Fruit fly (Drosophila melanogaster) whole organism, embryonic: ENCODE measurements around the gene CG5225.
A peak's percentile ranks its signal among the peaks of the same experiment; 100 is the strongest.

Source experiments
- BEAF-32 ChIP-seq: fragments of 200-800 bp; sonication (Bioruptor generic); optimal IDR thresholded peaks from 3 replicates; lab custom pipeline; 2017; ENCODE audit warnings: missing biosample characterization, missing genetic modification characterization, mild to moderate bottlenecking, moderate library complexity, missing genetic modification reagents
- Bgb ChIP-seq: fragments of 200-800 bp; sonication (Bioruptor generic); IDR thresholded peaks from 2 replicates; pipeline ENCODE4 v1.3.6; 2022; ENCODE audit warnings: missing biosample characterization, missing genetic modification characterization; ENCODE audit not compliant: partially characterized antibody
- BtbVII ChIP-seq: fragments of 200-800 bp; sonication (Bioruptor generic); optimal IDR thresholded peaks from 3 replicates; lab custom pipeline; 2017; ENCODE audit warnings: missing biosample characterization, mild to moderate bottlenecking, missing genetic modification characterization
- CG11398 ChIP-seq: fragments of 200-800 bp; sonication (Bioruptor generic); optimal IDR thresholded peaks from 2 replicates; lab custom pipeline; 2016; ENCODE audit warnings: missing biosample characterization, missing genetic modification characterization
- CG18599 ChIP-seq: fragments of 200-800 bp; sonication (Bioruptor generic); optimal IDR thresholded peaks from 3 replicates; lab custom pipeline; 2017; ENCODE audit warnings: missing biosample characterization, missing genetic modification characterization, mild to moderate bottlenecking, moderate library complexity, missing genetic modification reagents
- CG2199 ChIP-seq: fragments of 200-800 bp; sonication (Bioruptor generic); IDR thresholded peaks from 3 replicates; pipeline ENCODE4 v1.3.6; 2022; ENCODE audit warnings: missing biosample characterization, missing genetic modification characterization
- CG32767 ChIP-seq: fragments of 200-800 bp; sonication (Bioruptor generic); IDR thresholded peaks from 2 replicates; pipeline ENCODE4 v1.3.6; 2022; ENCODE audit warnings: missing biosample characterization, missing genetic modification characterization
- CG3407 ChIP-seq: fragments of 200-800 bp; sonication (Bioruptor generic); optimal IDR thresholded peaks from 2 replicates; lab custom pipeline; 2018; ENCODE audit warnings: missing biosample characterization, mild to moderate bottlenecking, missing genetic modification characterization
- CG34376 ChIP-seq: fragments of 200-800 bp; sonication (Bioruptor generic); optimal IDR thresholded peaks from 2 replicates; lab custom pipeline; 2018; ENCODE audit warnings: missing biosample characterization, mild to moderate bottlenecking, missing genetic modification characterization
- CG43689 ChIP-seq: fragments of 200-800 bp; sonication (Bioruptor generic); IDR thresholded peaks from 2 replicates; pipeline ENCODE4 v1.3.6; 2022; ENCODE audit warnings: missing biosample characterization, missing genetic modification characterization
- CG4404 ChIP-seq: fragments of 200-800 bp; sonication (Bioruptor generic); IDR thresholded peaks from 2 replicates; pipeline ENCODE4 v1.3.6; 2022; ENCODE audit warnings: missing biosample characterization, missing genetic modification characterization
- CG4707 ChIP-seq: fragments of 200-800 bp; sonication (Bioruptor generic); optimal IDR thresholded peaks from 2 replicates; lab custom pipeline; 2018; ENCODE audit warnings: missing biosample characterization, mild to moderate bottlenecking, missing genetic modification characterization, moderate library complexity
- CG6813 ChIP-seq: fragments of 200-800 bp; sonication (Bioruptor generic); optimal IDR thresholded peaks from 2 replicates; lab custom pipeline; 2017; ENCODE audit warnings: missing biosample characterization, missing genetic modification characterization, mild to moderate bottlenecking, moderate library complexity, missing genetic modification reagents
- CG7372 ChIP-seq: fragments of 200-800 bp; sonication (Bioruptor generic); IDR thresholded peaks from 2 replicates; pipeline ENCODE4 v1.3.6; 2022; ENCODE audit warnings: missing biosample characterization, missing genetic modification characterization
- CG8290 ChIP-seq, 3 experiments: fragments of 200-800 bp; sonication (Bioruptor generic); optimal IDR thresholded peaks; 2 replicates each; lab custom pipeline; 2016 to 2019; ENCODE audit warnings: missing biosample characterization in 3 of 3, missing genetic modification characterization in 3 of 3, mild to moderate bottlenecking in 2 of 3, moderate library complexity in 1 of 3
- CG8765 ChIP-seq: fragments of 200-800 bp; sonication (Bioruptor generic); IDR thresholded peaks from 2 replicates; pipeline ENCODE4 v1.3.6; 2022; ENCODE audit warnings: missing biosample characterization, missing genetic modification characterization
- Deaf1 ChIP-seq: fragments of 200-800 bp; optimal IDR thresholded peaks from 3 replicates; lab custom pipeline; 2019; ENCODE audit warnings: missing biosample characterization, mild to moderate bottlenecking, missing genetic modification characterization, moderate library complexity
- Dek ChIP-seq: fragments of 200-800 bp; sonication (Bioruptor generic); optimal IDR thresholded peaks from 3 replicates; lab custom pipeline; 2019; ENCODE audit warnings: missing biosample characterization, mild to moderate bottlenecking, missing genetic modification characterization, moderate library complexity
- Doc3 ChIP-seq: fragments of 200-800 bp; sonication (Bioruptor generic); IDR thresholded peaks from 3 replicates; pipeline ENCODE4 v1.3.6; 2022; ENCODE audit warnings: missing biosample characterization, missing genetic modification characterization; ENCODE audit not compliant: partially characterized antibody
- E2f1 ChIP-seq: fragments of 200-800 bp; sonication (Bioruptor generic); IDR thresholded peaks from 2 replicates; pipeline ENCODE4 v1.3.6; 2022; ENCODE audit warnings: missing biosample characterization, missing genetic modification characterization
- HLH3B ChIP-seq: fragments of 200-800 bp; sonication (Bioruptor generic); IDR thresholded peaks from 2 replicates; pipeline ENCODE4 v1.3.6; 2022; ENCODE audit warnings: missing biosample characterization, missing genetic modification characterization
- HLH54F ChIP-seq: fragments of 200-800 bp; sonication (Bioruptor generic); optimal IDR thresholded peaks from 3 replicates; lab custom pipeline; 2016; ENCODE audit warnings: missing biosample characterization, missing genetic modification characterization
- Hand ChIP-seq: fragments of 200-800 bp; sonication (Bioruptor generic); optimal IDR thresholded peaks from 2 replicates; lab custom pipeline; 2017; ENCODE audit warnings: mild to moderate bottlenecking, missing biosample characterization, missing genetic modification reagents, missing genetic modification characterization
- Hmr ChIP-seq: fragments of 200-800 bp; sonication (Bioruptor generic); optimal IDR thresholded peaks from 3 replicates; lab custom pipeline; 2017; ENCODE audit warnings: mild to moderate bottlenecking, missing biosample characterization, missing genetic modification reagents, missing genetic modification characterization
- Jarid2 ChIP-seq: fragments of 200-800 bp; sonication (Bioruptor generic); optimal IDR thresholded peaks from 3 replicates; lab custom pipeline; 2017; ENCODE audit warnings: mild to moderate bottlenecking, missing biosample characterization, missing genetic modification reagents, missing genetic modification characterization
- Lim3 ChIP-seq: fragments of 200-800 bp; sonication (Bioruptor generic); IDR thresholded peaks from 2 replicates; pipeline ENCODE4 v1.3.6; 2022; ENCODE audit warnings: missing biosample characterization, missing genetic modification characterization
- Med ChIP-seq: fragments of 200-800 bp; sonication (Bioruptor generic); peaks from one replicate; lab custom pipeline; 2016; ENCODE audit warnings: missing biosample characterization, missing genetic modification characterization, mild to moderate bottlenecking, inconsistent platforms, moderate library complexity
- Mes4 ChIP-seq: fragments of 200-800 bp; sonication (Bioruptor generic); optimal IDR thresholded peaks from 2 replicates; lab custom pipeline; 2016; ENCODE audit warnings: missing biosample characterization, missing genetic modification characterization
- Mrtf ChIP-seq: fragments of 200-800 bp; sonication (Bioruptor generic); IDR thresholded peaks from 3 replicates; pipeline ENCODE4 v1.3.6; 2022; ENCODE audit warnings: missing biosample characterization, missing genetic modification characterization
- Sox102F ChIP-seq: fragments of 200-800 bp; sonication (Bioruptor generic); optimal IDR thresholded peaks from 2 replicates; lab custom pipeline; 2018; ENCODE audit warnings: missing biosample characterization, mild to moderate bottlenecking, missing genetic modification characterization, moderate library complexity
- Xrp1 ChIP-seq: fragments of 200-800 bp; sonication (Bioruptor generic); IDR thresholded peaks from 2 replicates; pipeline ENCODE4 v1.3.6; 2022; ENCODE audit warnings: missing biosample characterization, missing genetic modification characterization
- ato ChIP-seq: fragments of 200-800 bp; sonication (Bioruptor generic); IDR thresholded peaks from 2 replicates; pipeline ENCODE4 v1.3.6; 2022; ENCODE audit warnings: missing biosample characterization, missing genetic modification characterization; ENCODE audit not compliant: partially characterized antibody
- cg ChIP-seq: fragments of 200-800 bp; sonication (Bioruptor generic); optimal IDR thresholded peaks from 3 replicates; lab custom pipeline; 2019; ENCODE audit warnings: missing biosample characterization, mild to moderate bottlenecking, missing genetic modification characterization, moderate library complexity
- chinmo ChIP-seq: fragments of 200-800 bp; sonication (Bioruptor generic); IDR thresholded peaks from 4 replicates; pipeline ENCODE4 v1.3.6; 2022; ENCODE audit warnings: missing biosample characterization, missing genetic modification characterization; ENCODE audit not compliant: partially characterized antibody
- exex ChIP-seq: fragments of 200-800 bp; sonication (Bioruptor generic); optimal IDR thresholded peaks from 4 replicates; lab custom pipeline; 2018; ENCODE audit warnings: missing biosample characterization, mild to moderate bottlenecking, missing genetic modification characterization, moderate library complexity
- gt ChIP-seq: fragments of 200-800 bp; sonication (Bioruptor generic); IDR thresholded peaks from 2 replicates; pipeline ENCODE4 v1.3.6; 2022; ENCODE audit warnings: missing biosample characterization, missing genetic modification characterization
- her ChIP-seq: fragments of 200-800 bp; sonication (Bioruptor generic); optimal IDR thresholded peaks from 2 replicates; lab custom pipeline; 2016; ENCODE audit warnings: missing biosample characterization, missing genetic modification characterization
- kni ChIP-seq: fragments of 200-800 bp; sonication (Bioruptor generic); optimal IDR thresholded peaks from 3 replicates; lab custom pipeline; 2017; ENCODE audit warnings: mild to moderate bottlenecking, missing biosample characterization, missing genetic modification reagents, missing genetic modification characterization
- lbe ChIP-seq: fragments of 200-800 bp; sonication (Bioruptor generic); optimal IDR thresholded peaks from 2 replicates; lab custom pipeline; 2016; ENCODE audit warnings: missing biosample characterization, mild to moderate bottlenecking, missing genetic modification characterization
- mirr ChIP-seq: fragments of 200-800 bp; sonication (Bioruptor generic); optimal IDR thresholded peaks from 3 replicates; lab custom pipeline; 2018; ENCODE audit warnings: missing biosample characterization, mild to moderate bottlenecking, missing genetic modification characterization
- nmo ChIP-seq: fragments of 200-800 bp; sonication (Bioruptor generic); optimal IDR thresholded peaks from 2 replicates; lab custom pipeline; 2018; ENCODE audit warnings: missing biosample characterization, mild to moderate bottlenecking, missing genetic modification characterization, moderate library complexity
- nom ChIP-seq: fragments of 200-800 bp; sonication (Bioruptor generic); optimal IDR thresholded peaks from 2 replicates; lab custom pipeline; 2017; ENCODE audit warnings: missing biosample characterization, missing genetic modification characterization, mild to moderate bottlenecking, moderate library complexity, missing genetic modification reagents
- otp ChIP-seq: fragments of 200-800 bp; sonication (Bioruptor generic); IDR thresholded peaks from 3 replicates; pipeline ENCODE4, ENCODE4 v1.3.6; 2022; ENCODE audit warnings: missing biosample characterization, missing genetic modification characterization
- p53 ChIP-seq: fragments of 200-800 bp; sonication (Bioruptor generic); optimal IDR thresholded peaks from 2 replicates; lab custom pipeline; 2016; ENCODE audit warnings: missing biosample characterization, missing genetic modification characterization
- pb ChIP-seq: fragments of 200-800 bp; sonication (Bioruptor generic); optimal IDR thresholded peaks from 3 replicates; lab custom pipeline; 2016; ENCODE audit warnings: missing biosample characterization, missing genetic modification characterization
- sd ChIP-seq: fragments of 200-800 bp; sonication (Bioruptor generic); optimal IDR thresholded peaks from 3 replicates; lab custom pipeline; 2018; ENCODE audit warnings: missing biosample characterization, mild to moderate bottlenecking, missing genetic modification characterization, moderate library complexity
- tin ChIP-seq: fragments of 200-800 bp; sonication (Bioruptor generic); optimal IDR thresholded peaks from 3 replicates; lab custom pipeline; 2016; ENCODE audit warnings: missing biosample characterization, missing genetic modification characterization
- zen ChIP-seq: fragments of 200-800 bp; sonication (Bioruptor generic); optimal IDR thresholded peaks from 3 replicates; lab custom pipeline; 2018; ENCODE audit warnings: missing biosample characterization, mild to moderate bottlenecking, missing genetic modification characterization, moderate library complexity

CG5225 gene

dm6 chr3R:16982108-16982707 is 46.3 kb upstream of the CG5225 start, which contains the start of gene AhcyL2 (continued):
- no peak for TF ChIP-seq Dek (tag; lab: Kevin White, UChicago)
- TF ChIP-seq nmo (GFP tag; lab: Kevin White, UChicago): no peak
- TF ChIP-seq lbe (GFP tag; lab: Kevin White, UChicago): peak; percentile 3
- no peak for TF ChIP-seq CG11398 (GFP tag; lab: Kevin White, UChicago)
- peak; percentile 38; the same call in 1 of the 2 replicates for TF ChIP-seq Lim3 (GFP tag; lab: Robert Waterston, UW)
- TF ChIP-seq her: no peak
- TF ChIP-seq Mes4: no peak
- peak; percentile 7 for TF ChIP-seq Deaf1
- no peak for TF ChIP-seq CG8290 (GFP tag; optimal IDR thresholded peaks at IDR 0.05; lab: Kevin White, UChicago)
- peak in 1 of 2 experiments; percentile 6 for TF ChIP-seq CG8290 (tag; optimal IDR thresholded peaks at IDR 0.05; lab: Kevin White, UChicago)
- TF ChIP-seq kni (GFP tag; lab: Kevin White, UChicago): no peak
- TF ChIP-seq mirr: peak; percentile 87
- TF ChIP-seq E2f1 (GFP tag; lab: Robert Waterston, UW): no peak
- no peak for TF ChIP-seq BEAF-32
- TF ChIP-seq Sox102F: no peak
- TF ChIP-seq tin (GFP tag; lab: Kevin White, UChicago): no peak
- TF ChIP-seq HLH54F (GFP tag; lab: Kevin White, UChicago): no peak
- no peak for TF ChIP-seq ato (GFP tag; lab: Robert Waterston, UW)
- TF ChIP-seq Mrtf (GFP tag; lab: Robert Waterston, UW): no peak
- TF ChIP-seq CG2199: 0 out of 3 replicates have a peak, but pooled peaks have one; percentile 47
- no peak for TF ChIP-seq CG8765 (GFP tag; lab: Robert Waterston, UW)
- no peak; the same call in 1 of the 2 replicates for TF ChIP-seq Bgb (GFP tag; lab: Robert Waterston, UW)
- TF ChIP-seq HLH3B (GFP tag; lab: Robert Waterston, UW): no peak
- TF ChIP-seq zen (tag; lab: Kevin White, UChicago): no peak
- TF ChIP-seq CG32767 (GFP tag; lab: Robert Waterston, UW): no peak
- peak; percentile 60 for TF ChIP-seq sd
- TF ChIP-seq Med (GFP tag; lab: Kevin White, UChicago): peak; percentile 47
- peak; percentile 17 for TF ChIP-seq CG6813 (GFP tag; lab: Kevin White, UChicago)
- peak; percentile 67 for TF ChIP-seq BtbVII (GFP tag; lab: Kevin White, UChicago)
- no peak for TF ChIP-seq CG43689
- no peak for TF ChIP-seq gt (GFP tag; lab: Robert Waterston, UW)
- no peak for TF ChIP-seq CG4707 (GFP tag; lab: Kevin White, UChicago)
- no peak for TF ChIP-seq Doc3 (GFP tag; lab: Robert Waterston, UW)
- peak; percentile 98 for TF ChIP-seq exex (tag; lab: Kevin White, UChicago)
- peak; percentile 14 for TF ChIP-seq Hmr (GFP tag; lab: Kevin White, UChicago)
- no peak for TF ChIP-seq Xrp1 (GFP tag; lab: Robert Waterston, UW)
- peak; percentile 24 for TF ChIP-seq nom (GFP tag; lab: Kevin White, UChicago)
- peak; percentile 92; the same call in 2 of the 4 replicates for TF ChIP-seq chinmo (GFP tag; lab: Robert Waterston, UW)
- TF ChIP-seq CG3407 (GFP tag; lab: Kevin White, UChicago): no peak
- TF ChIP-seq otp (GFP tag; lab: Robert Waterston, UW): no peak
- no peak for TF ChIP-seq Jarid2 (GFP tag; lab: Kevin White, UChicago)
- no peak for TF ChIP-seq cg
- TF ChIP-seq pb: no peak
- TF ChIP-seq CG34376 (GFP tag; lab: Kevin White, UChicago): peak; percentile 91
- no peak for TF ChIP-seq p53 (GFP tag; lab: Kevin White, UChicago)
- no peak for TF ChIP-seq Hand (GFP tag; lab: Kevin White, UChicago)
- no peak for TF ChIP-seq CG4404 (GFP tag; lab: Robert Waterston, UW)
- TF ChIP-seq CG18599 (GFP tag; lab: Kevin White, UChicago): peak; percentile 14
- no peak for TF ChIP-seq CG7372
